Worm (Caenorhabditis elegans): ENCODE measurements around the gene T21H3.5.
A peak's percentile ranks its signal among the peaks of the same experiment; 100 is the strongest.

The T21H3.5 gene

ce11 chrV:1156431-1156830 is 7.7 kb downstream of the T21H3.5 start:
- TF ChIP-seq dao-5 (tag; optimal IDR thresholded peaks at IDR 0.05) (no peak), him-1 (tag; optimal IDR thresholded peaks at IDR 0.05) (no peak), W03F9.2 (tag; optimal IDR thresholded peaks at IDR 0.05) (no peak)

ce11 chrV:1155914-1156313 is 8.2 kb downstream of the T21H3.5 start, which contains the start of gene cmd-1:
cmd-1 (plus strand) TSS chrV:1156271.
- TF ChIP-seq W03F9.2 (tag; optimal IDR thresholded peaks at IDR 0.05), result no peak
- no peak for TF ChIP-seq him-1 (tag; optimal IDR thresholded peaks at IDR 0.05)
- TF ChIP-seq dao-5 (tag; optimal IDR thresholded peaks at IDR 0.05), result no peak

- no peak for TF ChIP-seq W03F9.2 (tag; optimal IDR thresholded peaks at IDR 0.05)
- no peak for TF ChIP-seq dao-5 (tag; optimal IDR thresholded peaks at IDR 0.05)
- no peak for TF ChIP-seq him-1 (tag; optimal IDR thresholded peaks at IDR 0.05)
These were observed 9.4 kb downstream of the T21H3.5 start for ce11 chrV:1154472-1155278.

DNA sequence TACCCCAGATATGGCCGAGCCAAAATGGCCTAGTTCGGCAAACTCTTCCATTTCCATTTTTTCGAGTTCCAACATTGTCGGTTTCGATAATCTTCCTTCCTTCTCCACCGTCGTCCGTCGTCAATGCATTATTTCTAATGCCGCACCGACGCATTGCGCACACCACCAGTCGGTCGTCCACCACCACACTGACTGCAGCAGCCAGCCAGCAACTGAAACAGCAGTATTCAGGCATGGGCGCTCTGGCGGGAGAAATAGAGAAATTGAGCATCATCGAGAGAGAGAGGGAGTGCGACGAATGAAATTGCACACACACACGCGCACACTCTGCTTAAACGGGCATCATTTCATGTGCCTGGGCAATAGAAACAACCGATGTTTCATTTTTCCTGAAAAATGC is 10.2 kb downstream of the T21H3.5 start:
- peak; percentile 54 for TF ChIP-seq him-1 (tag; optimal IDR thresholded peaks at IDR 0.05)
- TF ChIP-seq dao-5 (tag; optimal IDR thresholded peaks at IDR 0.05), result no peak

- TF ChIP-seq W03F9.2 (tag; optimal IDR thresholded peaks at IDR 0.05) (no peak), him-1 (tag; optimal IDR thresholded peaks at IDR 0.05) (no peak), dao-5 (tag; optimal IDR thresholded peaks at IDR 0.05) (no peak)
These were observed 10.7 kb downstream of the T21H3.5 start for ce11 chrV:1153387-1153786.

DNA sequence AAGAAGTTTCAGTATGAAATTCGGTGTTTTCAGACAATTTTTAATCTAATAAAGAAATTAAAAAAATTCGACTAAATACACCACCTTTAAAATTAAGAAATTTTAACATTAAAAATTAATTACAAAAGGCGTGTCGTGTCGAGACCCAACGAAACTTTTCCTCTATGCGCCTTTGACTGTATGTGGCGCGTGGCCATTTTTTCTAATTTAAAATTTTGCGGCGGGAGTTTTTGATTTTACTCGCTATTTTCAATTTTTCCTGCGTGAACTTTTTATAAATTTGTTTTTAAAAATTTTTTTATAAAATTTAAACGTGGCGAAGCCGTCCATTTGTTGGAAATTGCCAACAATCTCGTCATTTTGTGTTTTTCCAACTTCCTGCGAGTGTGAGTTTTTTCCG is 11.4 kb downstream of the T21H3.5 start:
- TF ChIP-seq dao-5 (tag; optimal IDR thresholded peaks at IDR 0.05) (no peak), W03F9.2 (tag; optimal IDR thresholded peaks at IDR 0.05) (no peak), him-1 (tag; optimal IDR thresholded peaks at IDR 0.05) (no peak)

- TF ChIP-seq W03F9.2 (tag; optimal IDR thresholded peaks at IDR 0.05) (no peak), him-1 (tag; optimal IDR thresholded peaks at IDR 0.05) (no peak), dao-5 (tag; optimal IDR thresholded peaks at IDR 0.05) (no peak)
These were observed 12.3 kb downstream of the T21H3.5 start for ce11 chrV:1151830-1152229.

- TF ChIP-seq dao-5 (tag; optimal IDR thresholded peaks at IDR 0.05) (peak; percentile 87), W03F9.2 (tag; optimal IDR thresholded peaks at IDR 0.05) (peak; percentile 63), him-1 (tag; optimal IDR thresholded peaks at IDR 0.05) (peak; percentile 99)
These were observed 12.8 kb downstream of the T21H3.5 start for ce11 chrV:1151324-1151742.

DNA sequence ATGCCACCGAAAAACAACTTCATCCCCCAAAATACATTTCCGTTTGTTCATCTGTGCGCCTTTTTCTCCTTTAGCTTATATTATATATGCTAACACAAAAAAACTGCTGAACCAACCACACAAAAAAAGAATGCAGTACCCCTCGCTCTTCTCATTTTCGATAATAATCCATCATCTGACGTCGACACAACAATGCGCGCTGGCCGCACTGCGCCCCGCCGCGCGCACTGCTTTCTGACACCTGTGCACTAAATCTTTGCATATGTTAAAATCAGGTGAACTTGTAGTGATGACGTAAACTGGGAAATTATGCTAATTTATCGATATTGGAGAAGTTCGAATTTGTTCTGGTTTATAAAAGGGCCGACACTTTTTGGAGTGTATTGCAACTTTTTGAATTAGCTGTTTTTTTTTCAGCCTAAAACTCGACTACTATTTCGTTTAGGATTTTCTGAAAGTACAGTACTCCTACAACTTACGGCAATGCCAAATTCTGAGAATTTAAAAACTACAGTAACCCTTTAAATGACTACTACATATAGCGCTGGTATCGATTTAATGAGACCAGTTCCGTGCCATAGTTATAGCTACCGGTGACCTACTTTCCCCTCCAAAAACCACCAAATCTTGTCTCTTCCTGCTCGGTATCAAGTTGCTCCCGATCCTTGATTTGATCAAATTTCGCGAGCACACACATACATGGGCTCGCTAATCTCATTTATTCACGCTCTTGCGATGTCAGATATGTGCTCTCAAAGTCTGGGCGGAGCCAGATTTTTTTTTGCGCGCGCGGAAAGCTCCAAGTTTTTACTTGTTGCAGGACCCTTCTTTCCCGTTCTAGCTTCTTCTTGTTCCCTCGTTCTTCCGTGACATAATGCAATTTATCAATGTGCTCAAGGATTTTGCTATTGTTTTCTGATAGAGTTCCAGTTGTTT is 14.1 kb downstream of the T21H3.5 start:
- TF ChIP-seq W03F9.2 (tag; optimal IDR thresholded peaks at IDR 0.05), result no peak
- no peak for TF ChIP-seq dao-5 (tag; optimal IDR thresholded peaks at IDR 0.05)
- TF ChIP-seq him-1 (tag; optimal IDR thresholded peaks at IDR 0.05), result no peak

- TF ChIP-seq W03F9.2 (tag; optimal IDR thresholded peaks at IDR 0.05) (no peak), him-1 (tag; optimal IDR thresholded peaks at IDR 0.05) (no peak), dao-5 (tag; optimal IDR thresholded peaks at IDR 0.05) (no peak)
These were observed 21.8 kb downstream of the T21H3.5 start for ce11 chrV:1142251-1142650.

DNA sequence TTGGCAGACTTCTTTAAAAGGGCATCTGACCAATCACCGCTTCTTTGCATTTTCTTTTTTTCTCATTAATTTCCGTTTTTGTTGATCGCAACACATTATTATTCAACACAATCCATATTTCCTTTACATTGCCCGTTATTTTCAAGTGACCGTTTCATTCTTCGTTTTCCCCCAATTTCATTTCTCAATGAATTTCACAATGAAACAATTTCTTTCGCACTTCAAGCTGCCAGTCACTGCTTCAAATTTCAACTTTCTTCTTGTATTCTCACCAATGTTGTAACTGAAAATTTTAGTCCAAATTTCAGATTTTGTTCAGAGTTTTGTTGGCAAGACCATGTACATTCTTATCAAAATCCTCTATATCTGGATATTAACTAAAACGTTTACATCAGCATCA is 22.7 kb downstream of the T21H3.5 start, which contains the start of gene cutl-22:
Gene cutl-22, plus strand, starts transcription at position 301 of the 400 bp plus-strand sequence.
- TF ChIP-seq him-1 (tag; optimal IDR thresholded peaks at IDR 0.05), result no peak
- no peak for TF ChIP-seq W03F9.2 (tag; optimal IDR thresholded peaks at IDR 0.05)
- TF ChIP-seq dao-5 (tag; optimal IDR thresholded peaks at IDR 0.05), result no peak

DNA sequence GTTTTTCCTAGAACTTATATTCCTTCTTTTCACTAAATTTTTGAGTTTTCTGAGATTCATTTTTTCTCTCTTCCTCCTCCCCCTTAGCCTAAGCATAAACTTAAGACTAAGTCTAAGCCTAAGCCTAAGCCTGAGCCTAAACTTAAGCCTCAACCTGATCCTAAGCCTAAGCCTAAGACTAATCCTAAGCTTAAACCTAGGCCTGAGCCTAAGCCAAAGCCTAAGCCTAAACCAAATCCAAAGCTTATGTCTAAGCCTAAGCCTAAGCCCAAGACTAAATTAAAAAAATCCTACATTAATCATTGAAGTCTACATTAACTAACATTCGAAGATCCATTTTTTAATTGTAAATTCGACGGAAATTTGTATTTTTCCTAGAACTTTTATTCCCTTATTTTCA is 23.3 kb downstream of the T21H3.5 start:
- TF ChIP-seq him-1 (tag; optimal IDR thresholded peaks at IDR 0.05) (no peak), dao-5 (tag; optimal IDR thresholded peaks at IDR 0.05) (no peak), W03F9.2 (tag; optimal IDR thresholded peaks at IDR 0.05) (no peak)

ce11 chrV:1134302-1134701 is 29.8 kb downstream of the T21H3.5 start, which contains the start of gene cpr-8:
cpr-8 (plus strand) TSS chrV:1134602.
- no peak for TF ChIP-seq him-1 (tag; optimal IDR thresholded peaks at IDR 0.05)
- no peak for TF ChIP-seq W03F9.2 (tag; optimal IDR thresholded peaks at IDR 0.05)
- no peak for TF ChIP-seq dao-5 (tag; optimal IDR thresholded peaks at IDR 0.05)

- TF ChIP-seq W03F9.2 (tag; optimal IDR thresholded peaks at IDR 0.05) (no peak), him-1 (tag; optimal IDR thresholded peaks at IDR 0.05) (no peak), dao-5 (tag; optimal IDR thresholded peaks at IDR 0.05) (no peak)
These were observed 30.3 kb downstream of the T21H3.5 start, which contains the start of gene cpr-5 for ce11 chrV:1133840-1134239. cpr-5 (minus strand) TSS chrV:1134036.
